Fruit fly (Drosophila melanogaster) whole organism, embryonic: ENCODE data around the gene pico.

Source experiments
- Abd-B ChIP-seq: fragments of 200-800 bp; sonication (Bioruptor generic); optimal IDR thresholded peaks from 2 replicates; lab custom pipeline; 2018; ENCODE audit warnings: missing biosample characterization, mild to moderate bottlenecking, missing genetic modification characterization, moderate library complexity
- Atf3 ChIP-seq: fragments of 200-800 bp; sonication (Bioruptor generic); optimal IDR thresholded peaks from 3 replicates; lab custom pipeline; 2016; ENCODE audit warnings: missing biosample characterization, missing genetic modification characterization
- B-H1 ChIP-seq: fragments of 200-800 bp; sonication (Bioruptor generic); IDR thresholded peaks from 3 replicates; pipeline ENCODE4 v1.3.6; 2022; ENCODE audit warnings: missing biosample characterization, missing genetic modification characterization
- BtbVII ChIP-seq: fragments of 200-800 bp; sonication (Bioruptor generic); optimal IDR thresholded peaks from 3 replicates; lab custom pipeline; 2017; ENCODE audit warnings: missing biosample characterization, mild to moderate bottlenecking, missing genetic modification characterization
- CG10543 ChIP-seq: fragments of 200-800 bp; sonication (Bioruptor generic); optimal IDR thresholded peaks from 3 replicates; lab custom pipeline; 2017; ENCODE audit warnings: missing biosample characterization, mild to moderate bottlenecking, missing genetic modification characterization, moderate library complexity
- CG12219 ChIP-seq: fragments of 200-800 bp; sonication (Bioruptor generic); optimal IDR thresholded peaks from 3 replicates; lab custom pipeline; 2018; ENCODE audit warnings: missing biosample characterization, mild to moderate bottlenecking, missing genetic modification characterization
- CG13287 ChIP-seq: fragments of 200-800 bp; sonication (Bioruptor generic); IDR thresholded peaks from 2 replicates; pipeline ENCODE4 v1.3.6; 2022; ENCODE audit warnings: missing biosample characterization, missing genetic modification characterization; ENCODE audit not compliant: partially characterized antibody
- CG16779 ChIP-seq: fragments of 200-800 bp; sonication (Bioruptor generic); IDR thresholded peaks from 2 replicates; pipeline ENCODE4 v1.3.6; 2022; ENCODE audit warnings: missing biosample characterization, missing genetic modification characterization
- CG18262 ChIP-seq: fragments of 200-800 bp; optimal IDR thresholded peaks from 3 replicates; lab custom pipeline; 2019; ENCODE audit warnings: missing biosample characterization, mild to moderate bottlenecking, missing genetic modification characterization, moderate library complexity
- CG18599 ChIP-seq: fragments of 200-800 bp; sonication (Bioruptor generic); optimal IDR thresholded peaks from 3 replicates; lab custom pipeline; 2017; ENCODE audit warnings: missing biosample characterization, missing genetic modification characterization, mild to moderate bottlenecking, moderate library complexity, missing genetic modification reagents
- CG31365 ChIP-seq: fragments of 200-800 bp; sonication (Bioruptor generic); optimal IDR thresholded peaks from 2 replicates; lab custom pipeline; 2018; ENCODE audit warnings: missing biosample characterization, mild to moderate bottlenecking, missing genetic modification characterization
- CG34422 ChIP-seq: fragments of 200-800 bp; sonication (Bioruptor generic); IDR thresholded peaks from 3 replicates; pipeline ENCODE4 v1.3.6; 2022; ENCODE audit warnings: missing biosample characterization, missing genetic modification characterization
- CG4707 ChIP-seq: fragments of 200-800 bp; sonication (Bioruptor generic); optimal IDR thresholded peaks from 2 replicates; lab custom pipeline; 2018; ENCODE audit warnings: missing biosample characterization, mild to moderate bottlenecking, missing genetic modification characterization, moderate library complexity
- CG4854 ChIP-seq: fragments of 200-800 bp; sonication (Bioruptor generic); optimal IDR thresholded peaks from 2 replicates; lab custom pipeline; 2016; ENCODE audit warnings: missing biosample characterization, missing genetic modification characterization, inconsistent platforms
- CG7372 ChIP-seq: fragments of 200-800 bp; sonication (Bioruptor generic); IDR thresholded peaks from 2 replicates; pipeline ENCODE4 v1.3.6; 2022; ENCODE audit warnings: missing biosample characterization, missing genetic modification characterization
- CG7987 ChIP-seq: fragments of 200-800 bp; sonication (Bioruptor generic); optimal IDR thresholded peaks from 2 replicates; lab custom pipeline; 2018; ENCODE audit warnings: missing biosample characterization, mild to moderate bottlenecking, missing genetic modification characterization, moderate library complexity
- CG8281 ChIP-seq: fragments of 200-800 bp; sonication (Bioruptor generic); optimal IDR thresholded peaks from 2 replicates; lab custom pipeline; 2018; ENCODE audit warnings: missing biosample characterization, mild to moderate bottlenecking, missing genetic modification characterization, moderate library complexity
- D19B ChIP-seq: fragments of 200-800 bp; sonication (Bioruptor generic); optimal IDR thresholded peaks from 2 replicates; lab custom pipeline; 2017; ENCODE audit warnings: missing biosample characterization, mild to moderate bottlenecking, missing genetic modification characterization
- Dfd ChIP-seq, 2 experiments: fragments of >200 bp; optimal IDR thresholded peaks; 2 replicates each; lab custom pipeline; 2017; ENCODE audit warnings: missing biosample characterization in 2 of 2, missing genetic modification characterization in 2 of 2
- Doc2 ChIP-seq: fragments of 200-800 bp; sonication (Bioruptor generic); IDR thresholded peaks from 2 replicates; pipeline ENCODE4 v1.3.6; 2022; ENCODE audit warnings: missing biosample characterization, missing genetic modification characterization
- Doc3 ChIP-seq: fragments of 200-800 bp; sonication (Bioruptor generic); IDR thresholded peaks from 3 replicates; pipeline ENCODE4 v1.3.6; 2022; ENCODE audit warnings: missing biosample characterization, missing genetic modification characterization; ENCODE audit not compliant: partially characterized antibody
- Drgx ChIP-seq: fragments of 200-800 bp; sonication (Bioruptor generic); IDR thresholded peaks from 2 replicates; pipeline ENCODE4 v1.3.6; 2022; ENCODE audit warnings: missing biosample characterization, missing genetic modification characterization
- GATAe ChIP-seq: fragments of 200-800 bp; sonication (Bioruptor generic); conservative IDR thresholded peaks from 2 replicates; pipeline ENCODE4 v1.3.6; 2022; ENCODE audit warnings: missing biosample characterization, missing genetic modification characterization
- H15 ChIP-seq: fragments of 200-800 bp; sonication (Bioruptor generic); IDR thresholded peaks from 3 replicates; pipeline ENCODE4 v1.3.6; 2022; ENCODE audit warnings: missing biosample characterization, missing genetic modification characterization
- HLH54F ChIP-seq: fragments of 200-800 bp; sonication (Bioruptor generic); optimal IDR thresholded peaks from 3 replicates; lab custom pipeline; 2016; ENCODE audit warnings: missing biosample characterization, missing genetic modification characterization
- Hey ChIP-seq: fragments of 200-800 bp; sonication (Bioruptor generic); optimal IDR thresholded peaks from 3 replicates; lab custom pipeline; 2018; ENCODE audit warnings: missing biosample characterization, mild to moderate bottlenecking, missing genetic modification characterization
- Hr39 ChIP-seq: fragments of >200 bp; optimal IDR thresholded peaks from 2 replicates; lab custom pipeline; 2017
- Max ChIP-seq: fragments of 200-800 bp; sonication (Bioruptor generic); optimal IDR thresholded peaks from 2 replicates; lab custom pipeline; 2016; ENCODE audit warnings: missing biosample characterization, mild to moderate bottlenecking, missing genetic modification characterization
- Mrtf ChIP-seq: fragments of 200-800 bp; sonication (Bioruptor generic); IDR thresholded peaks from 3 replicates; pipeline ENCODE4 v1.3.6; 2022; ENCODE audit warnings: missing biosample characterization, missing genetic modification characterization
- NC2α ChIP-seq: fragments of 200-800 bp; sonication (Bioruptor generic); optimal IDR thresholded peaks from 2 replicates; lab custom pipeline; 2016; ENCODE audit warnings: missing biosample characterization, missing genetic modification characterization
- Rx ChIP-seq: fragments of 200-800 bp; sonication (Bioruptor generic); IDR thresholded peaks from 2 replicates; pipeline ENCODE4 v1.3.6; 2022; ENCODE audit warnings: missing biosample characterization, missing genetic modification characterization
- Six4 ChIP-seq: fragments of 200-800 bp; sonication (Bioruptor generic); optimal IDR thresholded peaks from 2 replicates; lab custom pipeline; 2016; ENCODE audit warnings: missing biosample characterization, missing genetic modification characterization
- Sox100B ChIP-seq: fragments of 200-800 bp; sonication (Bioruptor generic); optimal IDR thresholded peaks from 3 replicates; lab custom pipeline; 2018; ENCODE audit warnings: missing biosample characterization, mild to moderate bottlenecking, missing genetic modification characterization
- Xrp1 ChIP-seq: fragments of 200-800 bp; sonication (Bioruptor generic); IDR thresholded peaks from 2 replicates; pipeline ENCODE4 v1.3.6; 2022; ENCODE audit warnings: missing biosample characterization, missing genetic modification characterization
- ash1 ChIP-seq: fragments of 200-800 bp; sonication (Bioruptor generic); optimal IDR thresholded peaks from 2 replicates; lab custom pipeline; 2018; ENCODE audit warnings: missing biosample characterization, mild to moderate bottlenecking, missing genetic modification characterization
- bab2 ChIP-seq: fragments of 200-800 bp; sonication (Bioruptor generic); optimal IDR thresholded peaks from 2 replicates; lab custom pipeline; 2016; ENCODE audit warnings: missing biosample characterization, missing genetic modification characterization
- chif ChIP-seq, 2 experiments: fragments of 200-800 bp; sonication (Bioruptor generic); optimal IDR thresholded peaks; 3 replicates each; lab custom pipeline; 2016; ENCODE audit warnings: missing biosample characterization in 2 of 2, missing genetic modification characterization in 2 of 2
- dati ChIP-seq: fragments of 200-800 bp; sonication (Bioruptor generic); IDR thresholded peaks from 2 replicates; pipeline ENCODE4 v1.3.6; 2022; ENCODE audit warnings: missing biosample characterization, missing genetic modification characterization
- dimm ChIP-seq: fragments of 200-800 bp; sonication (Bioruptor generic); IDR thresholded peaks from 2 replicates; pipeline ENCODE4 v1.3.6; 2022; ENCODE audit warnings: missing biosample characterization, missing genetic modification characterization
- gt ChIP-seq: fragments of 200-800 bp; sonication (Bioruptor generic); IDR thresholded peaks from 2 replicates; pipeline ENCODE4 v1.3.6; 2022; ENCODE audit warnings: missing biosample characterization, missing genetic modification characterization
- luna ChIP-seq: fragments of 200-800 bp; sonication (Bioruptor generic); optimal IDR thresholded peaks from 2 replicates; lab custom pipeline; 2016; ENCODE audit warnings: missing biosample characterization, missing genetic modification characterization
- mirr ChIP-seq: fragments of 200-800 bp; sonication (Bioruptor generic); optimal IDR thresholded peaks from 3 replicates; lab custom pipeline; 2018; ENCODE audit warnings: missing biosample characterization, mild to moderate bottlenecking, missing genetic modification characterization
- nmo ChIP-seq: fragments of 200-800 bp; sonication (Bioruptor generic); optimal IDR thresholded peaks from 2 replicates; lab custom pipeline; 2018; ENCODE audit warnings: missing biosample characterization, mild to moderate bottlenecking, missing genetic modification characterization, moderate library complexity
- pita ChIP-seq: fragments of 200-800 bp; sonication (Bioruptor generic); optimal IDR thresholded peaks from 2 replicates; lab custom pipeline; 2017; ENCODE audit warnings: missing biosample characterization, mild to moderate bottlenecking, missing genetic modification characterization
- rib ChIP-seq: fragments of 200-800 bp; sonication (Bioruptor generic); IDR thresholded peaks from 2 replicates; pipeline ENCODE4 v1.3.6; 2022; ENCODE audit warnings: missing biosample characterization, missing genetic modification characterization
- sisA ChIP-seq: fragments of 200-800 bp; sonication (Bioruptor generic); IDR thresholded peaks from 2 replicates; pipeline ENCODE4 v1.3.6; 2022; ENCODE audit warnings: missing biosample characterization, missing genetic modification characterization
- tna ChIP-seq: fragments of 200-800 bp; sonication (Bioruptor generic); IDR thresholded peaks from 2 replicates; pipeline ENCODE4 v1.3.6; 2022; ENCODE audit warnings: missing biosample characterization, missing genetic modification characterization; ENCODE audit not compliant: partially characterized antibody
- trh ChIP-seq: fragments of 200-800 bp; sonication (Bioruptor generic); optimal IDR thresholded peaks from 2 replicates; lab custom pipeline; 2016; ENCODE audit warnings: missing biosample characterization, missing genetic modification characterization
- ttk ChIP-seq: fragments of 200-800 bp; sonication (Bioruptor generic); IDR thresholded peaks from 2 replicates; pipeline ENCODE4 v2.1.2; 2022; ENCODE audit warnings: missing biosample characterization, missing genetic modification characterization
- yki ChIP-seq: fragments of >200 bp; optimal IDR thresholded peaks from 3 replicates; lab custom pipeline; 2018
- zf30C ChIP-seq: fragments of 200-800 bp; sonication (Bioruptor generic); optimal IDR thresholded peaks from 3 replicates; lab custom pipeline; 2018; ENCODE audit warnings: missing biosample characterization, mild to moderate bottlenecking, missing genetic modification characterization

Gene pico

DNA sequence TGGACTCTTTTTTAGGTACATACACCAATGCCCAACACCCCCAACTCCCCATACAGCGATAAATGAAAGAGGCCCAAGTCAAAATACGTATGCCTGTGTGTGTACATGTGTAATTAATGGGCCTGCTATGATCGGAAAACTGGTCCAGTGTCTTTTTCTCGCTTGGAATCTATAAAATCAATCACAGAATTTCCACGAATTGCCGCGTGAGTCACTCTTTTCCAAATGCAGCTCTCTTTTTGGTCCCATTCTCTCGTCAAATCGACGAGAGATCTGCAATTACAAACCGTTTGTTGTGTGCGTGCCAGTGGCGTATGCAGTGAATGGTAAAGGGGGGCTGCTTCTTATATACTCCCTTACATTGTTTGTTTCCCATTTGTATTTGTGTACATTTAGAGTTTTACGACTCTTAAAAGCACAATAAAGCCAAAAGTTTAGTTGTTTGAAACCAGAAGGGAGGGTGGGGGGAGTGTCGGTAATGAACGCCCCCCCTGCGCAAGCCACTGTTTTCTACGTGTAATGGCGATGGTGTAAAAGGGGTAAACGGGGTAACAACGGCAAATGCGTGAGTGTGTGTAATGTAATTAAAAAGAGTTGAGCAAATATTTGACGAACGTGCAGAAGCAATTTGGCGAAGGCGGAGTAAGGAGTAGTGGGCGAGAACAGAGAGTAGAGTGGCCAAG is 5.0 kb downstream of the pico start (continued):
- TF ChIP-seq CG18262 (tag; lab: Kevin White, UChicago) (peak; percentile 91), CG10543 (GFP tag; lab: Kevin White, UChicago) (peak; percentile 79), CG7372 (GFP tag; lab: Robert Waterston, UW) (peak; percentile 90), CG7987 (GFP tag; lab: Kevin White, UChicago) (peak; percentile 84), pita (GFP tag; lab: Kevin White, UChicago) (no peak), Six4 (GFP tag; lab: Kevin White, UChicago) (peak; percentile 90), Xrp1 (GFP tag; lab: Robert Waterston, UW) (peak; percentile 96), D19B (GFP tag; lab: Kevin White, UChicago) (peak; percentile 59), chif (GFP tag; optimal IDR thresholded peaks at IDR 0.05; lab: Kevin White, UChicago) (peak; percentile 94 to 96), dimm (GFP tag; lab: Robert Waterston, UW) (peak; percentile 88), CG18599 (peak; percentile 93), Hr39 (lab: Kevin White, UChicago) (no peak), CG12219 (GFP tag; lab: Kevin White, UChicago) (peak; percentile 95), Mrtf (peak; percentile 96), Sox100B (GFP tag; lab: Kevin White, UChicago) (peak; percentile 88), sisA (GFP tag; lab: Robert Waterston, UW) (peak; percentile 97), bab2 (GFP tag; lab: Kevin White, UChicago) (peak; percentile 97), CG8281 (tag; lab: Kevin White, UChicago) (peak; percentile 83), CG16779 (GFP tag; lab: Robert Waterston, UW) (peak; percentile 72; the same call in 1 of the 2 replicates), yki (lab: Kevin White, UChicago) (no peak), B-H1 (GFP tag; lab: Robert Waterston, UW) (peak; percentile 93), rib (peak; percentile 69), dati (GFP tag; lab: Robert Waterston, UW) (peak; percentile 85), tna (no peak), HLH54F (GFP tag; lab: Kevin White, UChicago) (peak; percentile 94), GATAe (GFP tag; lab: Robert Waterston, UW) (peak; percentile 34; the same call in 1 of the 2 replicates), Doc2 (GFP tag; lab: Robert Waterston, UW) (peak; percentile 85), trh (GFP tag; lab: Kevin White, UChicago) (peak; percentile 87), gt (peak; percentile 93), nmo (peak; percentile 94), mirr (GFP tag; lab: Kevin White, UChicago) (peak; percentile 87), BtbVII (GFP tag; lab: Kevin White, UChicago) (peak; percentile 85), CG13287 (GFP tag; lab: Robert Waterston, UW) (no peak), ash1 (GFP tag; lab: Kevin White, UChicago) (peak; percentile 73), ttk (GFP tag; lab: Robert Waterston, UW) (peak; percentile 95), Drgx (GFP tag; lab: Robert Waterston, UW) (peak; percentile 96), Rx (GFP tag; lab: Robert Waterston, UW) (peak; percentile 93), CG4854 (GFP tag; lab: Kevin White, UChicago) (peak; percentile 86), Hey (tag; lab: Kevin White, UChicago) (peak; percentile 72), Atf3 (GFP tag; lab: Kevin White, UChicago) (peak; percentile 96), Dfd (GFP tag; optimal IDR thresholded peaks at IDR 0.05; lab: Kevin White, UChicago) (no peak), H15 (GFP tag; lab: Robert Waterston, UW) (peak; percentile 92), Doc3 (GFP tag; lab: Robert Waterston, UW) (no peak), zf30C (GFP tag; lab: Kevin White, UChicago) (no peak), CG34422 (peak; percentile 94), CG4707 (peak; percentile 87), Max (GFP tag; lab: Kevin White, UChicago) (peak; percentile 86), NC2α (peak; percentile 92), luna (GFP tag; lab: Kevin White, UChicago) (peak; percentile 58), CG31365 (peak; percentile 71), Abd-B (GFP tag; lab: Kevin White, UChicago) (peak; percentile 96)
